Worm (Caenorhabditis elegans) whole organism, L1 larva: Measurements from ENCODE around the gene air-1.
A peak's percentile ranks its signal among the peaks of the same experiment; 100 is the strongest.

Experiments
- F16B12.6 ChIP-seq: fragments of 150-350 bp; optimal IDR thresholded peaks from 2 replicates; lab custom pipeline; 2014; ENCODE audit warnings: missing biosample characterization, missing genetic modification characterization
- aha-1 ChIP-seq: fragments of 150-350 bp; optimal IDR thresholded peaks from 2 replicates; lab custom pipeline; 2014; ENCODE audit warnings: missing biosample characterization, missing genetic modification characterization
- ceh-63 ChIP-seq: fragments of 200-800 bp; sonication (Bioruptor generic); optimal IDR thresholded peaks from 2 replicates; lab custom pipeline; 2018; ENCODE audit warnings: mild to moderate bottlenecking, missing genetic modification characterization, missing compliant biosample characterization
- dsc-1 ChIP-seq: sonication (generic microtip); optimal IDR thresholded peaks from 2 replicates; lab custom pipeline; 2016; ENCODE audit warnings: mild to moderate bottlenecking, missing genetic modification characterization, missing compliant biosample characterization
- efl-1 ChIP-seq, 4 experiments: fragments of 150-350 bp; optimal IDR thresholded peaks in 3 of 4; peaks in 1 of 4; 1 replicate in 1 of 4; 2 replicates in 3 of 4; lab custom pipeline; 2014; ENCODE audit warnings: missing biosample characterization in 2 of 4, missing genetic modification characterization in 2 of 4, missing genetic modification reagents in 2 of 4
- elt-2 ChIP-seq: sonication (generic microtip); optimal IDR thresholded peaks from 2 replicates; lab custom pipeline; 2016; ENCODE audit warnings: missing genetic modification characterization, mild to moderate bottlenecking, inconsistent platforms, missing compliant biosample characterization, missing genetic modification reagents
- elt-3 ChIP-seq, 6 experiments: fragments of 150-350 bp in 1 of 6; sonication (generic microtip); optimal IDR thresholded peaks; 2 replicates each; lab custom pipeline; 2017 to 2018; ENCODE audit warnings: missing biosample characterization in 6 of 6, missing genetic modification characterization in 6 of 6, inconsistent platforms in 1 of 6
- fkh-8 ChIP-seq: sonication (generic microtip); optimal IDR thresholded peaks from 2 replicates; lab custom pipeline; 2016; ENCODE audit warnings: mild to moderate bottlenecking, missing genetic modification characterization, missing compliant biosample characterization
- lin-14 ChIP-seq: fragments of 200-800 bp; sonication (Bioruptor generic); optimal IDR thresholded peaks from 2 replicates; lab custom pipeline; 2018; ENCODE audit warnings: mild to moderate bottlenecking, missing genetic modification characterization, moderate library complexity, missing compliant biosample characterization
- lin-39 ChIP-seq: fragments of 150-350 bp; optimal IDR thresholded peaks from 2 replicates; lab custom pipeline; 2014; ENCODE audit warnings: missing biosample characterization, missing genetic modification reagents, missing genetic modification characterization
- lsy-2 ChIP-seq, 2 experiments: fragments of 150-350 bp; optimal IDR thresholded peaks; 2 replicates each; lab custom pipeline; 2014; ENCODE audit warnings: missing biosample characterization in 2 of 2, missing genetic modification characterization in 2 of 2
- mab-9 ChIP-seq: fragments of 200-800 bp; sonication (Bioruptor generic); IDR thresholded peaks from 2 replicates; pipeline ENCODE4 v1.3.6; 2022; ENCODE audit warnings: missing genetic modification reagents, missing genetic modification characterization, missing compliant biosample characterization
- mdl-1 ChIP-seq, 2 experiments: fragments of 150-350 bp; optimal IDR thresholded peaks; 2 replicates each; lab custom pipeline; 2014 to 2017; ENCODE audit warnings: missing biosample characterization in 2 of 2, missing genetic modification characterization in 2 of 2, inconsistent platforms in 1 of 2
- mep-1 ChIP-seq: fragments of 150-350 bp; optimal IDR thresholded peaks from 2 replicates; lab custom pipeline; 2014; ENCODE audit warnings: missing biosample characterization, missing genetic modification characterization
- nhr-19 ChIP-seq: fragments of 200-800 bp; sonication (Bioruptor generic); conservative IDR thresholded peaks from 2 replicates; pipeline ENCODE4 v1.3.6; 2022; ENCODE audit warnings: missing genetic modification characterization, missing compliant biosample characterization
- nhr-20 ChIP-seq: sonication (generic microtip); optimal IDR thresholded peaks from 2 replicates; lab custom pipeline; 2016; ENCODE audit warnings: mild to moderate bottlenecking, missing genetic modification characterization, missing compliant biosample characterization
- nhr-28 ChIP-seq: fragments of 150-350 bp; optimal IDR thresholded peaks from 2 replicates; lab custom pipeline; 2014; ENCODE audit warnings: missing biosample characterization, missing genetic modification characterization
- nhr-47 ChIP-seq: sonication (generic microtip); optimal IDR thresholded peaks from 2 replicates; lab custom pipeline; 2016; ENCODE audit warnings: mild to moderate bottlenecking, missing genetic modification characterization, moderate library complexity, missing compliant biosample characterization
- nhr-71 ChIP-seq: sonication (generic microtip); optimal IDR thresholded peaks from 2 replicates; lab custom pipeline; 2016; ENCODE audit warnings: mild to moderate bottlenecking, missing genetic modification characterization, moderate library complexity, missing compliant biosample characterization
- nhr-76 ChIP-seq: sonication (generic microtip); optimal IDR thresholded peaks from 2 replicates; lab custom pipeline; 2017; ENCODE audit warnings: missing biosample characterization, missing genetic modification characterization
- pag-3 ChIP-seq: sonication (generic microtip); optimal IDR thresholded peaks from 2 replicates; lab custom pipeline; 2017; ENCODE audit warnings: missing genetic modification characterization, mild to moderate bottlenecking, missing compliant biosample characterization, antibody characterized with exemption, borderline replicate concordance; ENCODE audit not compliant: insufficient read depth
- pqm-1 ChIP-seq: sonication (generic microtip); optimal IDR thresholded peaks from 3 replicates; lab custom pipeline; 2017; ENCODE audit warnings: missing biosample characterization, missing genetic modification characterization
- rnt-1 ChIP-seq: sonication (generic microtip); optimal IDR thresholded peaks from 2 replicates; lab custom pipeline; 2016; ENCODE audit warnings: mild to moderate bottlenecking, missing genetic modification characterization, moderate library complexity, missing compliant biosample characterization
- snpc-4 ChIP-seq: fragments of 150-350 bp; optimal IDR thresholded peaks from 2 replicates; lab custom pipeline; 2014; ENCODE audit warnings: missing biosample characterization, missing genetic modification characterization
- snu-23 ChIP-seq: sonication (generic microtip); optimal IDR thresholded peaks from 2 replicates; lab custom pipeline; 2016; ENCODE audit warnings: missing genetic modification characterization, missing compliant biosample characterization
- tlp-1 ChIP-seq: fragments of 150-350 bp; optimal IDR thresholded peaks from 2 replicates; lab custom pipeline; 2014; ENCODE audit warnings: missing biosample characterization, missing genetic modification characterization
- unc-62 ChIP-seq: fragments of 150-350 bp; optimal IDR thresholded peaks from 2 replicates; lab custom pipeline; 2014; ENCODE audit warnings: missing biosample characterization, missing genetic modification reagents, missing genetic modification characterization
- zip-4 ChIP-seq: fragments of 200-800 bp; sonication (Bioruptor generic); optimal IDR thresholded peaks from 2 replicates; lab custom pipeline; 2018; ENCODE audit warnings: mild to moderate bottlenecking, missing genetic modification characterization, moderate library complexity, missing compliant biosample characterization
- ztf-11 ChIP-seq, 2 experiments: sonication (generic microtip); optimal IDR thresholded peaks; 2 replicates each; lab custom pipeline; 2016 to 2017; ENCODE audit warnings: missing genetic modification characterization in 2 of 2, missing biosample characterization in 1 of 2, missing compliant biosample characterization in 1 of 2
- ztf-4 ChIP-seq: fragments of 150-350 bp; optimal IDR thresholded peaks from 2 replicates; lab custom pipeline; 2014; ENCODE audit warnings: missing biosample characterization, missing genetic modification characterization

Gene air-1

ce11 chrV:8247311-8248105, 26.2 kb downstream of the air-1 start (continued):
- TF ChIP-seq ztf-11 (tag; optimal IDR thresholded peaks at IDR 0.05; lab: Kevin White, UChicago) (peak in 1 of 2 experiments; percentile 46), pqm-1 (no peak), elt-3 (tag; optimal IDR thresholded peaks at IDR 0.05; lab: Kevin White, UChicago) (peak in 3 of 6 experiments; percentile 50 to 76 (median 67)), zip-4 (GFP tag; lab: Kevin White, UChicago) (peak; percentile 58), elt-2 (tag; lab: Kevin White, UChicago) (peak; percentile 90), ztf-4 (tag; lab: Kevin White, UChicago) (peak; percentile 24), ceh-63 (GFP tag; lab: Kevin White, UChicago) (no peak), snpc-4 (tag; lab: Kevin White, UChicago) (peak; percentile 99), aha-1 (peak; percentile 24), mab-9 (GFP tag; lab: Robert Waterston, UW) (0 out of 2 replicates have a peak, but pooled peaks have one; percentile 26)

ce11 chrV:8250208-8250607, 28.9 kb downstream of the air-1 start, which contains the start of gene C16D9.6:
Gene C16D9.6 (minus strand): TSS chrV:8250308.
- TF ChIP-seq rnt-1 = no peak
- TF ChIP-seq dsc-1 (tag; lab: Kevin White, UChicago) = peak; percentile 8
- TF ChIP-seq nhr-71 (tag; lab: Kevin White, UChicago) = peak; percentile 43
- TF ChIP-seq fkh-8 = peak; percentile 77
- TF ChIP-seq, all 84 proteins: peak for 3

ce11 chrV:8251075-8251474, 29.8 kb downstream of the air-1 start:
- TF ChIP-seq nhr-71 (tag; lab: Kevin White, UChicago) (no peak), mep-1 (no peak), F16B12.6 (tag; lab: Kevin White, UChicago) (no peak), mab-9 (GFP tag; lab: Robert Waterston, UW) (0 out of 2 replicates have a peak, but pooled peaks have one; percentile 14), lin-14 (GFP tag; lab: Kevin White, UChicago) (peak; percentile 52), efl-1 (optimal IDR thresholded peaks at IDR 0.05; lab: Kevin White, UChicago) (no peak), efl-1 (GFP tag; optimal IDR thresholded peaks at IDR 0.05 in 1 of 2; lab: Kevin White, UChicago) (no peak)

- TF ChIP-seq nhr-47 = no peak
- peak; percentile 6 for TF ChIP-seq nhr-20
- TF ChIP-seq snpc-4 (tag; lab: Kevin White, UChicago) = peak; percentile 12
- TF ChIP-seq nhr-76 (tag; lab: Kevin White, UChicago) = no peak
- peak; percentile 75 for TF ChIP-seq rnt-1
- peak in 1 of 2 experiments; percentile 12 for TF ChIP-seq mdl-1 (tag; optimal IDR thresholded peaks at IDR 0.05; lab: Kevin White, UChicago)
- TF ChIP-seq nhr-71 (tag; lab: Kevin White, UChicago) = peak; percentile 65
- TF ChIP-seq tlp-1 = no peak
- no peak for TF ChIP-seq unc-62 (GFP tag; lab: Kevin White, UChicago)
- peak; percentile 68 for TF ChIP-seq lin-39
- peak; percentile 21 for TF ChIP-seq snu-23 (GFP tag; lab: Kevin White, UChicago)
- peak; percentile 70 for TF ChIP-seq lin-14 (GFP tag; lab: Kevin White, UChicago)
- peak in 1 of 2 experiments; percentile 28 for TF ChIP-seq lsy-2 (tag; optimal IDR thresholded peaks at IDR 0.05; lab: Kevin White, UChicago)
- peak; percentile 36; the same call in 1 of the 2 replicates for TF ChIP-seq nhr-19 (GFP tag; lab: Robert Waterston, UW)
- no peak for TF ChIP-seq pag-3 (tag; lab: Kevin White, UChicago)
- TF ChIP-seq fkh-8 = no peak
Observed at ce11 chrV:8252532-8252931, 31.2 kb downstream of the air-1 start.

ce11 chrV:8253946-8254345, 32.7 kb downstream of the air-1 start:
- no peak for TF ChIP-seq nhr-28 (tag; lab: Kevin White, UChicago)
- peak; percentile 18 for TF ChIP-seq lin-14 (GFP tag; lab: Kevin White, UChicago)
- no peak for TF ChIP-seq efl-1 (optimal IDR thresholded peaks at IDR 0.05; lab: Kevin White, UChicago)
- TF ChIP-seq efl-1 (GFP tag; optimal IDR thresholded peaks at IDR 0.05 in 1 of 2; lab: Kevin White, UChicago) = peak in 1 of 2 experiments; percentile 41
- no peak for TF ChIP-seq lin-39
